Fruit fly (Drosophila melanogaster) whole organism, embryonic: ENCODE results near the gene Acp76A.

ENCODE experiments used
- Aef1 ChIP-seq: fragments of 200-800 bp; sonication (Bioruptor generic); IDR thresholded peaks from 3 replicates; pipeline ENCODE4 v1.3.6; 2022; ENCODE audit warnings: missing biosample characterization, missing genetic modification characterization
- Blimp-1 ChIP-seq: fragments of 200-800 bp; sonication (Bioruptor generic); optimal IDR thresholded peaks from 3 replicates; lab custom pipeline; 2018; ENCODE audit warnings: missing biosample characterization, missing genetic modification characterization, mild to moderate bottlenecking, moderate library complexity, missing genetic modification reagents
- CG10274 ChIP-seq: fragments of 200-800 bp; sonication (Bioruptor generic); optimal IDR thresholded peaks from 3 replicates; lab custom pipeline; 2017; ENCODE audit warnings: missing biosample characterization, mild to moderate bottlenecking, missing genetic modification characterization
- CG12219 ChIP-seq: fragments of 200-800 bp; sonication (Bioruptor generic); optimal IDR thresholded peaks from 3 replicates; lab custom pipeline; 2018; ENCODE audit warnings: missing biosample characterization, mild to moderate bottlenecking, missing genetic modification characterization
- CG12744 ChIP-seq: fragments of 200-800 bp; sonication (Bioruptor generic); optimal IDR thresholded peaks from 2 replicates; lab custom pipeline; 2016; ENCODE audit warnings: missing biosample characterization, missing genetic modification characterization
- CG16815 ChIP-seq: fragments of 200-800 bp; sonication (Bioruptor generic); optimal IDR thresholded peaks from 3 replicates; lab custom pipeline; 2017; ENCODE audit warnings: missing biosample characterization, mild to moderate bottlenecking, missing genetic modification characterization
- CG17359 ChIP-seq: fragments of 200-800 bp; sonication (Bioruptor generic); optimal IDR thresholded peaks from 3 replicates; lab custom pipeline; 2018; ENCODE audit warnings: missing biosample characterization, mild to moderate bottlenecking, missing genetic modification characterization, moderate library complexity
- CG17802 ChIP-seq: fragments of 200-800 bp; sonication (Bioruptor generic); optimal IDR thresholded peaks from 2 replicates; lab custom pipeline; 2018; ENCODE audit warnings: missing biosample characterization, mild to moderate bottlenecking, missing genetic modification characterization, moderate library complexity
- CG2889 ChIP-seq: fragments of 200-800 bp; sonication (Bioruptor generic); IDR thresholded peaks from 3 replicates; pipeline ENCODE4 v1.3.6; 2022; ENCODE audit warnings: missing biosample characterization, missing genetic modification characterization
- CG31441 ChIP-seq: fragments of 200-800 bp; sonication (Bioruptor generic); IDR thresholded peaks from 2 replicates; pipeline ENCODE4 v1.3.6; 2022; ENCODE audit warnings: missing biosample characterization, missing genetic modification characterization
- CG4707 ChIP-seq: fragments of 200-800 bp; sonication (Bioruptor generic); optimal IDR thresholded peaks from 2 replicates; lab custom pipeline; 2018; ENCODE audit warnings: missing biosample characterization, mild to moderate bottlenecking, missing genetic modification characterization, moderate library complexity
- CG6854 ChIP-seq: fragments of 200-800 bp; sonication (Bioruptor generic); optimal IDR thresholded peaks from 3 replicates; lab custom pipeline; 2017; ENCODE audit warnings: missing biosample characterization, mild to moderate bottlenecking, missing genetic modification characterization
- CG8359 ChIP-seq: fragments of 200-800 bp; sonication (Bioruptor generic); optimal IDR thresholded peaks from 2 replicates; lab custom pipeline; 2017; ENCODE audit warnings: missing biosample characterization, mild to moderate bottlenecking, missing genetic modification characterization, borderline replicate concordance
- CG8388 ChIP-seq: fragments of 200-800 bp; sonication (Bioruptor generic); optimal IDR thresholded peaks from 2 replicates; lab custom pipeline; 2019; ENCODE audit warnings: missing biosample characterization, mild to moderate bottlenecking, missing genetic modification characterization, moderate library complexity
- CkIIα-i1 ChIP-seq: fragments of 200-800 bp; sonication (Bioruptor generic); IDR thresholded peaks from 2 replicates; pipeline ENCODE4 v1.3.6; 2022; ENCODE audit warnings: missing biosample characterization, missing genetic modification characterization
- D19A ChIP-seq: fragments of 200-800 bp; optimal IDR thresholded peaks from 3 replicates; lab custom pipeline; 2019; ENCODE audit warnings: missing biosample characterization, mild to moderate bottlenecking, missing genetic modification characterization, moderate library complexity
- Dfd ChIP-seq, 2 experiments: fragments of >200 bp; optimal IDR thresholded peaks; 2 replicates each; lab custom pipeline; 2017; ENCODE audit warnings: missing biosample characterization in 2 of 2, missing genetic modification characterization in 2 of 2
- Doc3 ChIP-seq: fragments of 200-800 bp; sonication (Bioruptor generic); IDR thresholded peaks from 3 replicates; pipeline ENCODE4 v1.3.6; 2022; ENCODE audit warnings: missing biosample characterization, missing genetic modification characterization; ENCODE audit not compliant: partially characterized antibody
- Fer1 ChIP-seq: fragments of 200-800 bp; sonication (Bioruptor generic); optimal IDR thresholded peaks from 2 replicates; lab custom pipeline; 2017; ENCODE audit warnings: missing biosample characterization, mild to moderate bottlenecking, missing genetic modification characterization
- H15 ChIP-seq: fragments of 200-800 bp; sonication (Bioruptor generic); IDR thresholded peaks from 3 replicates; pipeline ENCODE4 v1.3.6; 2022; ENCODE audit warnings: missing biosample characterization, missing genetic modification characterization
- HmgZ ChIP-seq: fragments of 200-800 bp; sonication (Bioruptor generic); optimal IDR thresholded peaks from 2 replicates; lab custom pipeline; 2018; ENCODE audit warnings: missing biosample characterization, mild to moderate bottlenecking, missing genetic modification characterization
- Hr78 ChIP-seq, 2 experiments: fragments of 200-800 bp in 1 of 2; fragments of >200 bp in 1 of 2; sonication (Bioruptor generic) in 1 of 2; optimal IDR thresholded peaks; 2 replicates each; lab custom pipeline; 2017 to 2019; ENCODE audit warnings: missing biosample characterization in 2 of 2, missing genetic modification characterization in 2 of 2, mild to moderate bottlenecking in 1 of 2, moderate library complexity in 1 of 2
- Lhr ChIP-seq: fragments of 200-800 bp; sonication (Bioruptor generic); optimal IDR thresholded peaks from 3 replicates; lab custom pipeline; 2017; ENCODE audit warnings: mild to moderate bottlenecking, missing biosample characterization, missing genetic modification reagents, missing genetic modification characterization
- Lpt ChIP-seq: fragments of >200 bp; optimal IDR thresholded peaks from 2 replicates; lab custom pipeline; 2018; ENCODE audit warnings: missing biosample characterization, missing genetic modification characterization
- Max ChIP-seq: fragments of 200-800 bp; sonication (Bioruptor generic); optimal IDR thresholded peaks from 2 replicates; lab custom pipeline; 2016; ENCODE audit warnings: missing biosample characterization, mild to moderate bottlenecking, missing genetic modification characterization
- Mes4 ChIP-seq: fragments of 200-800 bp; sonication (Bioruptor generic); optimal IDR thresholded peaks from 2 replicates; lab custom pipeline; 2016; ENCODE audit warnings: missing biosample characterization, missing genetic modification characterization
- Mrtf ChIP-seq: fragments of 200-800 bp; sonication (Bioruptor generic); IDR thresholded peaks from 3 replicates; pipeline ENCODE4 v1.3.6; 2022; ENCODE audit warnings: missing biosample characterization, missing genetic modification characterization
- Oli ChIP-seq: fragments of 200-800 bp; sonication (Bioruptor generic); optimal IDR thresholded peaks from 2 replicates; lab custom pipeline; 2018; ENCODE audit warnings: missing biosample characterization, mild to moderate bottlenecking, missing genetic modification characterization, moderate library complexity
- Pdp1 ChIP-seq, 2 experiments: fragments of 200-800 bp; sonication (Bioruptor generic); optimal IDR thresholded peaks; 3 replicates each; lab custom pipeline; 2016; ENCODE audit warnings: missing biosample characterization in 2 of 2, missing genetic modification characterization in 2 of 2, mild to moderate bottlenecking in 1 of 2, moderate library complexity in 1 of 2
- Sry-δ ChIP-seq: fragments of 200-800 bp; sonication (Bioruptor generic); optimal IDR thresholded peaks from 2 replicates; lab custom pipeline; 2016; ENCODE audit warnings: missing biosample characterization, missing genetic modification characterization
- Usf ChIP-seq: fragments of 200-800 bp; sonication (Bioruptor generic); optimal IDR thresholded peaks from 2 replicates; lab custom pipeline; 2017; ENCODE audit warnings: missing genotype, missing biosample characterization, missing genetic modification characterization
- crp ChIP-seq, 2 experiments: fragments of 200-800 bp; sonication (Bioruptor generic); optimal IDR thresholded peaks; 2 replicates in 1 of 2; 3 replicates in 1 of 2; lab custom pipeline; 2017; ENCODE audit warnings: missing biosample characterization in 2 of 2, missing genetic modification characterization in 2 of 2, mild to moderate bottlenecking in 1 of 2, moderate library complexity in 1 of 2
- fd96Cb ChIP-seq: fragments of 200-800 bp; sonication (Bioruptor generic); optimal IDR thresholded peaks from 2 replicates; lab custom pipeline; 2018; ENCODE audit warnings: missing biosample characterization, mild to moderate bottlenecking, missing genetic modification characterization, moderate library complexity
- fu2 ChIP-seq: fragments of 200-800 bp; sonication (Bioruptor generic); optimal IDR thresholded peaks from 2 replicates; lab custom pipeline; 2016; ENCODE audit warnings: missing biosample characterization, missing genetic modification characterization
- gcm ChIP-seq: fragments of 200-800 bp; sonication (Bioruptor generic); optimal IDR thresholded peaks from 2 replicates; lab custom pipeline; 2019; ENCODE audit warnings: missing biosample characterization, mild to moderate bottlenecking, missing genetic modification characterization, moderate library complexity
- gt ChIP-seq: fragments of 200-800 bp; sonication (Bioruptor generic); IDR thresholded peaks from 2 replicates; pipeline ENCODE4 v1.3.6; 2022; ENCODE audit warnings: missing biosample characterization, missing genetic modification characterization
- jigr1 ChIP-seq: fragments of 200-800 bp; sonication (Bioruptor generic); IDR thresholded peaks from 3 replicates; pipeline ENCODE4 v1.3.6; 2022; ENCODE audit warnings: missing biosample characterization, missing genetic modification characterization
- maf-S ChIP-seq: fragments of 200-800 bp; sonication (Bioruptor generic); optimal IDR thresholded peaks from 2 replicates; lab custom pipeline; 2016; ENCODE audit warnings: missing biosample characterization, missing genetic modification characterization
- mirr ChIP-seq: fragments of 200-800 bp; sonication (Bioruptor generic); optimal IDR thresholded peaks from 3 replicates; lab custom pipeline; 2018; ENCODE audit warnings: missing biosample characterization, mild to moderate bottlenecking, missing genetic modification characterization
- nom ChIP-seq: fragments of 200-800 bp; sonication (Bioruptor generic); optimal IDR thresholded peaks from 2 replicates; lab custom pipeline; 2017; ENCODE audit warnings: missing biosample characterization, missing genetic modification characterization, mild to moderate bottlenecking, moderate library complexity, missing genetic modification reagents
- salm ChIP-seq: fragments of 200-800 bp; sonication (Bioruptor generic); optimal IDR thresholded peaks from 2 replicates; lab custom pipeline; 2018; ENCODE audit warnings: missing biosample characterization, mild to moderate bottlenecking, missing genetic modification characterization
- sens ChIP-seq: fragments of 200-800 bp; sonication (Bioruptor generic); peaks from one replicate; lab custom pipeline; 2016; ENCODE audit warnings: missing biosample characterization, missing genetic modification characterization
- shn ChIP-seq: fragments of 200-800 bp; sonication (Bioruptor generic); optimal IDR thresholded peaks from 3 replicates; lab custom pipeline; 2016; ENCODE audit warnings: missing biosample characterization, missing genetic modification characterization
- sob ChIP-seq: fragments of 200-800 bp; sonication (Bioruptor generic); IDR thresholded peaks from 2 replicates; pipeline ENCODE4 v1.3.6; 2022; ENCODE audit warnings: missing biosample characterization, missing genetic modification characterization
- stwl ChIP-seq: fragments of 200-800 bp; sonication (Bioruptor generic); optimal IDR thresholded peaks from 3 replicates; lab custom pipeline; 2018; ENCODE audit warnings: missing biosample characterization, mild to moderate bottlenecking, missing genetic modification characterization, moderate library complexity
- trh ChIP-seq: fragments of 200-800 bp; sonication (Bioruptor generic); optimal IDR thresholded peaks from 2 replicates; lab custom pipeline; 2016; ENCODE audit warnings: missing biosample characterization, missing genetic modification characterization
- vnd ChIP-seq: fragments of 200-800 bp; sonication (Bioruptor generic); IDR thresholded peaks from 3 replicates; pipeline ENCODE4 v1.3.6; 2022; ENCODE audit warnings: missing biosample characterization, missing genetic modification characterization; ENCODE audit not compliant: partially characterized antibody
- wdn ChIP-seq: fragments of 200-800 bp; sonication (Bioruptor generic); IDR thresholded peaks from 2 replicates; pipeline ENCODE4 v1.3.6; 2022; ENCODE audit warnings: missing biosample characterization, missing genetic modification characterization

Acp76A gene

dm6 chr3L:19045299-19046025 lies 6.4 kb downstream of the Acp76A start, which contains the start of gene nkd (continued):
- peak in 1 of 2 experiments; percentile 76 for TF ChIP-seq Hr78 (GFP tag; optimal IDR thresholded peaks at IDR 0.05; lab: Kevin White, UChicago)
- TF ChIP-seq salm (tag; lab: Kevin White, UChicago) = peak; percentile 76
- peak; percentile 79 for TF ChIP-seq CG4707 (GFP tag; lab: Kevin White, UChicago)
- TF ChIP-seq fd96Cb (tag; lab: Kevin White, UChicago) = peak; percentile 83
- peak; percentile 80 for TF ChIP-seq Aef1 (GFP tag; lab: Robert Waterston, UW)
- no peak for TF ChIP-seq Doc3
- peak; percentile 93 for TF ChIP-seq D19A
- TF ChIP-seq shn (GFP tag; lab: Kevin White, UChicago) = peak; percentile 33
- peak; percentile 85 for TF ChIP-seq Fer1 (GFP tag; lab: Kevin White, UChicago)
- TF ChIP-seq trh (GFP tag; lab: Kevin White, UChicago) = peak; percentile 57
- TF ChIP-seq Lpt (GFP tag; lab: Kevin White, UChicago) = no peak
- no peak for TF ChIP-seq stwl
- peak; percentile 54 for TF ChIP-seq Mes4 (GFP tag; lab: Kevin White, UChicago)
- no peak for TF ChIP-seq CG10274 (GFP tag; lab: Kevin White, UChicago)
- TF ChIP-seq jigr1 (GFP tag; lab: Robert Waterston, UW) = no peak
- TF ChIP-seq Max (GFP tag; lab: Kevin White, UChicago) = peak; percentile 54
- peak; percentile 93 for TF ChIP-seq CG8388 (GFP tag; lab: Kevin White, UChicago)
- peak; percentile 97 for TF ChIP-seq CG31441 (GFP tag; lab: Robert Waterston, UW)
- TF ChIP-seq Blimp-1 (GFP tag; lab: Kevin White, UChicago) = peak; percentile 89
- peak; percentile 71 for TF ChIP-seq nom (GFP tag; lab: Kevin White, UChicago)
- TF ChIP-seq gt = peak; percentile 28; the same call in 1 of the 2 replicates
- TF ChIP-seq CG12744 (GFP tag; lab: Kevin White, UChicago) = peak; percentile 61
- peak; percentile 84 for TF ChIP-seq HmgZ
- TF ChIP-seq wdn = peak; percentile 81
- no peak for TF ChIP-seq Dfd (GFP tag; optimal IDR thresholded peaks at IDR 0.05; lab: Kevin White, UChicago)
- peak; percentile 90 for TF ChIP-seq Oli (tag; lab: Kevin White, UChicago)
- peak; percentile 81 for TF ChIP-seq CG2889 (GFP tag; lab: Robert Waterston, UW)
- no peak for TF ChIP-seq crp (GFP tag; optimal IDR thresholded peaks at IDR 0.05; lab: Kevin White, UChicago)
- TF ChIP-seq gcm (GFP tag; lab: Kevin White, UChicago) = peak; percentile 97
- TF ChIP-seq H15 = peak; percentile 65; the same call in 2 of the 3 replicates
- peak; percentile 78; the same call in 2 of the 3 replicates for TF ChIP-seq Mrtf (GFP tag; lab: Robert Waterston, UW)
- no peak for TF ChIP-seq CG8359
- TF ChIP-seq maf-S (GFP tag; lab: Kevin White, UChicago) = peak; percentile 53
- peak; percentile 40 for TF ChIP-seq Lhr (GFP tag; lab: Kevin White, UChicago)
- no peak for TF ChIP-seq vnd (GFP tag; lab: Robert Waterston, UW)
- TF ChIP-seq Pdp1 (GFP tag; optimal IDR thresholded peaks at IDR 0.05; lab: Kevin White, UChicago) = peak; percentile 65 to 81
- TF ChIP-seq Sry-δ (GFP tag; lab: Kevin White, UChicago) = no peak
- peak; percentile 34 for TF ChIP-seq Usf
- peak; percentile 15 for TF ChIP-seq fu2 (GFP tag; lab: Kevin White, UChicago)
- TF ChIP-seq mirr (GFP tag; lab: Kevin White, UChicago) = peak; percentile 60
- peak; percentile 74 for TF ChIP-seq CG12219 (GFP tag; lab: Kevin White, UChicago)
- peak; percentile 29 for TF ChIP-seq CG17802 (tag; lab: Kevin White, UChicago)
- TF ChIP-seq CG6854 (GFP tag; lab: Kevin White, UChicago) = peak; percentile 73
- TF ChIP-seq CkIIα-i1 = no peak
- peak; percentile 92 for TF ChIP-seq sob (GFP tag; lab: Robert Waterston, UW)
- peak; percentile 94 for TF ChIP-seq CG17359 (tag; lab: Kevin White, UChicago)
- peak; percentile 52 for TF ChIP-seq CG16815 (GFP tag; lab: Kevin White, UChicago)
- TF ChIP-seq sens = peak; percentile 94
